Worm (Caenorhabditis elegans) whole organism, L4/young adult: Measurements from ENCODE around the gene sup-36.

Source experiments
- W03F9.2 ChIP-seq: fragments of 150-350 bp; optimal IDR thresholded peaks from 2 replicates; lab custom pipeline; 2014; ENCODE audit warnings: missing biosample characterization, missing genetic modification characterization
- him-1 ChIP-seq: sonication (generic microtip); optimal IDR thresholded peaks from 2 replicates; lab custom pipeline; 2016; ENCODE audit warnings: missing genotype, missing genetic modification reagents, missing genetic modification characterization, missing compliant biosample characterization

DNA sequence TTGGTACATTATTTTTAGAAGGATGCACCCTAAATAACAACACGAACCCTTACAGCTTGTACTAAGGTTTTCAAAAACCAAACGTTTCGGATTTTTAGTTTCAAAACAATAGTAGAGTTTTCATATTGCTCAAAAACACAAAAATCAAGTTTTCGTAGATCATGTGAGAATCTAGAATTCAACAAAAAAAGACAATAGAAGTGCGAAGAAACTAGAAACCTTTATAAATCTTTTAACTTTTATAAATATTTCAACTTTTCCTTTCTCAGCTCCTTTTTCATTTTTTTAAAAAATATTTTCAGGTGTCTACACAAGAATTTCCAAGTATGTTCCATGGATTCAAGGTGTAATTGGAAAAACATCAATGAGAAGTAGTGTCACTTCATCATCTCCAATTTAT lies 41.0 kb upstream of the sup-36 start, which contains the start of gene best-9:
- TF ChIP-seq him-1 (tag; lab: Kevin White, UChicago): no peak
- no peak for TF ChIP-seq W03F9.2 (tag; lab: Kevin White, UChicago)
